Fruit fly (Drosophila melanogaster): ENCODE results near the gene CG32152.

Gene CG32152

dm6 chr3L:16097393-16097884 is 46.4 kb downstream of the CG32152 start, which contains the start of the genes CG13074 and ATPsynbetaL:
TSS of gene CG13074 (minus strand) at chr3L:16097493.
TSS of gene ATPsynbetaL (plus strand) at chr3L:16097834.
- TF ChIP-seq pita (GFP tag; optimal IDR thresholded peaks at IDR 0.05) (no peak), Dip3 (GFP tag; optimal IDR thresholded peaks at IDR 0.05) (no peak), bsh (GFP tag; optimal IDR thresholded peaks at IDR 0.05) (no peak), CG18011 (GFP tag; optimal IDR thresholded peaks at IDR 0.05) (no peak), Rx (GFP tag; IDR thresholded peaks at IDR 0.05) (no peak), C15 (GFP tag; IDR thresholded peaks at IDR 0.05) (no peak), ro (GFP tag; IDR thresholded peaks at IDR 0.05) (no peak), CG17912 (GFP tag; optimal IDR thresholded peaks at IDR 0.05) (no peak)

- TF ChIP-seq Bdp1 (GFP tag; optimal IDR thresholded peaks at IDR 0.05) = no peak
- TF ChIP-seq CG17186 (GFP tag; optimal IDR thresholded peaks at IDR 0.05) = peak; percentile 55
- TF ChIP-seq hb (GFP tag; IDR thresholded peaks at IDR 0.05; ENCODE audit: partially characterized antibody) = peak; percentile 78
- TF ChIP-seq stwl (tag; optimal IDR thresholded peaks at IDR 0.05) = peak; percentile 65
- TF ChIP-seq Doc3 (GFP tag; IDR thresholded peaks at IDR 0.05; ENCODE audit: partially characterized antibody) = peak; percentile 72
- no peak for TF ChIP-seq ATbp (GFP tag; optimal IDR thresholded peaks at IDR 0.05)
- peak; percentile 45 for TF ChIP-seq CG34376 (GFP tag; optimal IDR thresholded peaks at IDR 0.05)
- peak; percentile 87 for TF ChIP-seq CG9797 (GFP tag; optimal IDR thresholded peaks at IDR 0.05)
- peak; percentile 74 for TF ChIP-seq sna (GFP tag; IDR thresholded peaks at IDR 0.05; ENCODE audit: partially characterized antibody)
- TF ChIP-seq Fer3 (tag; optimal IDR thresholded peaks at IDR 0.05) = no peak
- TF ChIP-seq Atf6 (GFP tag; IDR thresholded peaks at IDR 0.05) = 0 out of 2 replicates have a peak, but pooled peaks have one; percentile 34
- no peak for TF ChIP-seq lov (optimal IDR thresholded peaks at IDR 0.05)
- TF ChIP-seq lov (GFP tag; IDR thresholded peaks at IDR 0.05) = no peak
- peak in 1 of 2 experiments; percentile 13 for TF ChIP-seq crp (GFP tag; optimal IDR thresholded peaks at IDR 0.05)
- TF ChIP-seq org-1 (GFP tag; optimal IDR thresholded peaks at IDR 0.05) = no peak
- TF ChIP-seq Hsf (GFP tag; optimal IDR thresholded peaks at IDR 0.05) = no peak
- no peak for TF ChIP-seq CG30431 (GFP tag; optimal IDR thresholded peaks at IDR 0.05)
- TF ChIP-seq ci (GFP tag; IDR thresholded peaks at IDR 0.05) = peak; percentile 25; the same call in 1 of the 3 replicates
- peak; percentile 70 for TF ChIP-seq Scr (GFP tag; IDR thresholded peaks at IDR 0.05; ENCODE audit: partially characterized antibody)
- TF ChIP-seq ken (GFP tag; IDR thresholded peaks at IDR 0.05) = no peak
- TF ChIP-seq tgo (GFP tag; IDR thresholded peaks at IDR 0.05) = no peak
- peak; percentile 36 for TF ChIP-seq CG8924 (tag; optimal IDR thresholded peaks at IDR 0.05)
- peak; percentile 56 for TF ChIP-seq MBD-R2 (GFP tag; IDR thresholded peaks at IDR 0.05)
- TF ChIP-seq CG17328 (GFP tag; IDR thresholded peaks at IDR 0.05) = no peak
- TF ChIP-seq pzg (GFP tag; optimal IDR thresholded peaks at IDR 0.05) = peak; percentile 84
- TF ChIP-seq vvl (GFP tag; IDR thresholded peaks at IDR 0.05) = peak; percentile 38; the same call in 1 of the 2 replicates
- peak; percentile 7; the same call in 1 of the 3 replicates for TF ChIP-seq row (GFP tag; IDR thresholded peaks at IDR 0.05)
- TF ChIP-seq Nf-YA (GFP tag; IDR thresholded peaks at IDR 0.05) = no peak
- peak; percentile 69 for TF ChIP-seq knrl (GFP tag; IDR thresholded peaks at IDR 0.05; ENCODE audit: partially characterized antibody)
- no peak for TF ChIP-seq CG8388 (GFP tag; optimal IDR thresholded peaks at IDR 0.05)
- TF ChIP-seq D (optimal IDR thresholded peaks at IDR 0.05) = peak; percentile 41
- TF ChIP-seq D (GFP tag; optimal IDR thresholded peaks at IDR 0.05) = no peak
- TF ChIP-seq CHES-1-like (GFP tag; optimal IDR thresholded peaks at IDR 0.05) = peak; percentile 51
- peak; percentile 84 for TF ChIP-seq HLH4C (GFP tag; IDR thresholded peaks at IDR 0.05; ENCODE audit: partially characterized antibody)
- peak; percentile 84 for TF ChIP-seq unc-4 (GFP tag; IDR thresholded peaks at IDR 0.05; ENCODE audit: partially characterized antibody)
- peak; percentile 55 for TF ChIP-seq Sin3A (optimal IDR thresholded peaks at IDR 0.05)
- peak; percentile 79; the same call in 2 of the 3 replicates for TF ChIP-seq zen2 (GFP tag; IDR thresholded peaks at IDR 0.05; ENCODE audit: partially characterized antibody)
- peak; percentile 97 for TF ChIP-seq CG11560 (tag; IDR thresholded peaks at IDR 0.05)
- TF ChIP-seq Lhr (GFP tag; optimal IDR thresholded peaks at IDR 0.05) = peak; percentile 14
- peak; percentile 94 for TF ChIP-seq Dref (GFP tag; IDR thresholded peaks at IDR 0.05)
- TF ChIP-seq D19A (tag; optimal IDR thresholded peaks at IDR 0.05) = no peak
Observed at dm6 chr3L:16090330-16090803, 53.5 kb downstream of the CG32152 start, which contains the start of the genes CG5235 and ClC-c. TSS of gene CG5235 (minus strand) at chr3L:16090392. TSS of gene ClC-c (plus strand) at chr3L:16090454.
